Worm (Caenorhabditis elegans) whole organism, young adult: ENCODE results near the gene dsb-3.
A peak's percentile ranks its signal among the peaks of the same experiment; 100 is the strongest.

Experiments
- ama-1 ChIP-seq, 3 experiments: fragments of 150-350 bp in 1 of 3; sonication (generic microtip) in 2 of 3; optimal IDR thresholded peaks; 2 replicates each; lab custom pipeline; 2014 to 2018; ENCODE audit warnings: missing biosample characterization in 2 of 3, missing genetic modification characterization in 2 of 3, missing genetic modification reagents in 2 of 3
- cebp-1 ChIP-seq, 2 experiments: fragments of 200-800 bp in 1 of 2; sonication (Bioruptor generic) in 1 of 2; sonication (generic microtip) in 1 of 2; IDR thresholded peaks in 1 of 2; optimal IDR thresholded peaks in 1 of 2; 2 replicates each; pipeline versions ENCODE4 v1.3.6 to Lab custom; 2017 to 2022; ENCODE audit warnings: missing compliant biosample characterization in 2 of 2, missing genetic modification characterization in 2 of 2, mild to moderate bottlenecking in 1 of 2, missing genetic modification reagents in 1 of 2, moderate library complexity in 1 of 2
- chd-7 ChIP-seq: sonication (generic microtip); optimal IDR thresholded peaks from 2 replicates; lab custom pipeline; 2016; ENCODE audit warnings: mild to moderate bottlenecking, missing genetic modification characterization, moderate library complexity, missing compliant biosample characterization
- dpl-1 ChIP-seq: fragments of 150-350 bp; optimal IDR thresholded peaks from 2 replicates; lab custom pipeline; 2014; ENCODE audit warnings: missing biosample characterization, missing genetic modification reagents, missing genetic modification characterization
- egl-18 ChIP-seq: fragments of 200-800 bp; sonication (Bioruptor generic); IDR thresholded peaks from 2 replicates; pipeline ENCODE4 v1.3.6; 2022; ENCODE audit warnings: missing genetic modification reagents, missing genetic modification characterization, missing compliant biosample characterization
- lin-35 ChIP-seq, 3 experiments: fragments of 150-350 bp in 2 of 3; sonication (generic microtip) in 1 of 3; optimal IDR thresholded peaks; 2 replicates each; lab custom pipeline; 2014 to 2018; ENCODE audit warnings: missing biosample characterization in 3 of 3, missing genetic modification characterization in 3 of 3, missing genetic modification reagents in 3 of 3
- unc-62 ChIP-seq: fragments of 150-350 bp; optimal IDR thresholded peaks from 2 replicates; lab custom pipeline; 2014; ENCODE audit warnings: missing biosample characterization, missing genetic modification reagents, missing genetic modification characterization
- zfh-2 ChIP-seq: fragments of 200-800 bp; sonication (Bioruptor generic); conservative IDR thresholded peaks from 2 replicates; pipeline ENCODE4 v1.3.6; 2022; ENCODE audit warnings: missing genetic modification reagents, missing genetic modification characterization, missing compliant biosample characterization

- TF ChIP-seq dpl-1, result no peak
- TF ChIP-seq unc-62 (GFP tag; lab: Kevin White, UChicago), result no peak
- no peak for TF ChIP-seq chd-7 (tag; lab: Kevin White, UChicago)
- no peak for TF ChIP-seq egl-18 (GFP tag; lab: Robert Waterston, UW)
- TF ChIP-seq ama-1 (optimal IDR thresholded peaks at IDR 0.05; lab: Kevin White, UChicago), result no peak
- no peak for TF ChIP-seq ama-1 (GFP tag; optimal IDR thresholded peaks at IDR 0.05; lab: Kevin White, UChicago)
- no peak for TF ChIP-seq cebp-1 (GFP tag; IDR thresholded peaks at IDR 0.05; lab: Robert Waterston, UW)
- TF ChIP-seq cebp-1 (tag; optimal IDR thresholded peaks at IDR 0.05; lab: Kevin White, UChicago), result peak; percentile 41
- peak in 1 of 3 experiments; percentile 62 for TF ChIP-seq lin-35 (GFP tag; optimal IDR thresholded peaks at IDR 0.05; lab: Kevin White, UChicago)
- TF ChIP-seq zfh-2 (GFP tag; lab: Robert Waterston, UW), result no peak
Observed at ce11 chrIV:7785506-7786065, 26.2 kb upstream of the dsb-3 start, which contains the start of gene tag-322.
